Worm (Caenorhabditis elegans): Measurements from ENCODE around the gene srz-79.

The srz-79 gene

DNA sequence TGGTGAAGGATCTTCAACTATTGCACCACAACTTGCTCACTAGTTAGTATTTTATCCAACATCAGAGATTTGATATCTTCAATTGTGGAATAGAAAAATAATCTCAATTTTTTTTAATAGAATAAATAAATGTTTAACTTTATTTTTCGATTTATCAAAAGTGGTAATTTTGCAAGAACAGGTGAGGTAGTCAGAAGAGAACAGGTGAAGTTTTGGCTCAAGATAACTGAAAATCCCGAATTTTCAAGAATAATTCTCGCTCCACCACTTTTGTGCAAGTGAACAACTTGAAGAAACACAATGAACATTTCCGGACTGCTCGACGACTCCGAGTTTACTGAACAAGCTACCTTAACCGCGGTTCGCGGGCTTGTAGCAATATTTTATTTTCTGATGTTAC lies 1.9 kb upstream of the srz-79 start, which contains the start of gene srz-78:
Gene srz-78, plus strand, starts transcription at position 301 of the 400 bp plus-strand sequence.
- TF ChIP-seq W03F9.2 (tag; optimal IDR thresholded peaks at IDR 0.05), result no peak
- no peak for TF ChIP-seq dao-5 (tag; optimal IDR thresholded peaks at IDR 0.05)
- TF ChIP-seq him-1 (tag; optimal IDR thresholded peaks at IDR 0.05), result no peak

DNA sequence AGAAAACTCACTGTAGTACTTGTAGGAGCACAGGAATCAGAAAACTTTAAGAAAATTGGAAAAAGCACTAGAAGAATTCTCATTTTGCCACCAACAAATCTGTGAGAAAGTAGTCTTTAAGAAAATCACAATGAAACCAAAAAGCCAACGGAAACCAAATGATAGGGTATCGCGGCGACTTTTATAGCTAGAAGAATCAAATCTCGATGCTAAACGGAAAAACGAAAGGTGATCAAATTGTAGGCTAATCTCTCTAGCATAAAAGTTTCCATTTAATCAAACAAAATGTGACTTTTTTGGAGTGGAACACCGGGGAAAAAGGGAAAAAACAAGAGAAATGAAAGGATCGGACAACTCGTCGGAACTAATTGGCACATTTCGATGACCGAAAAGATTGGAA lies 2.9 kb downstream of the srz-79 start, which contains the start of gene C09G12.17:
Gene C09G12.17, minus strand, starts transcription at position 101 of the 400 bp plus-strand sequence.
- TF ChIP-seq him-1 (tag; optimal IDR thresholded peaks at IDR 0.05) (no peak), W03F9.2 (tag; optimal IDR thresholded peaks at IDR 0.05) (no peak), dao-5 (tag; optimal IDR thresholded peaks at IDR 0.05) (no peak)

DNA sequence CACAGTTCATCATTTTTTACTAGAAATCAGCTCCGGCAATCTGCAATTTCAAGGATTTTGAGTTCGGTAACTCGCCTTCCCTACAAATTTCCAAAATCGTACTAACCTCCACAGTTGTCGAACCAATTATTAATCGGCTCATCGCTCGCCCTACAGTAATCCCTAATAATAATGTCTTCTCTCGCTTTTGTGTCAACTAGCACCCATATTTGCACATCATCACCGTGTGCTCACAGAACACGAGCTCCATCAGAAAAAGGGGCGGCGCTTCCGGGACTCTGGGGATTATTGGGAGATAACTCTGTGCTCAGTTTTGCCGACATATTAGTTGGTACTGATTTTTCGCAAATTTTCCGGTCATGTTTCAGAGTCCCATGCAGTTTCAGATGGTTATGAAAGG lies 4.5 kb downstream of the srz-79 start, which contains the start of gene ceh-53:
Gene ceh-53, plus strand, starts transcription at position 301 of the 400 bp plus-strand sequence.
- TF ChIP-seq him-1 (tag; optimal IDR thresholded peaks at IDR 0.05), result no peak
- no peak for TF ChIP-seq dao-5 (tag; optimal IDR thresholded peaks at IDR 0.05)
- TF ChIP-seq W03F9.2 (tag; optimal IDR thresholded peaks at IDR 0.05), result no peak

DNA sequence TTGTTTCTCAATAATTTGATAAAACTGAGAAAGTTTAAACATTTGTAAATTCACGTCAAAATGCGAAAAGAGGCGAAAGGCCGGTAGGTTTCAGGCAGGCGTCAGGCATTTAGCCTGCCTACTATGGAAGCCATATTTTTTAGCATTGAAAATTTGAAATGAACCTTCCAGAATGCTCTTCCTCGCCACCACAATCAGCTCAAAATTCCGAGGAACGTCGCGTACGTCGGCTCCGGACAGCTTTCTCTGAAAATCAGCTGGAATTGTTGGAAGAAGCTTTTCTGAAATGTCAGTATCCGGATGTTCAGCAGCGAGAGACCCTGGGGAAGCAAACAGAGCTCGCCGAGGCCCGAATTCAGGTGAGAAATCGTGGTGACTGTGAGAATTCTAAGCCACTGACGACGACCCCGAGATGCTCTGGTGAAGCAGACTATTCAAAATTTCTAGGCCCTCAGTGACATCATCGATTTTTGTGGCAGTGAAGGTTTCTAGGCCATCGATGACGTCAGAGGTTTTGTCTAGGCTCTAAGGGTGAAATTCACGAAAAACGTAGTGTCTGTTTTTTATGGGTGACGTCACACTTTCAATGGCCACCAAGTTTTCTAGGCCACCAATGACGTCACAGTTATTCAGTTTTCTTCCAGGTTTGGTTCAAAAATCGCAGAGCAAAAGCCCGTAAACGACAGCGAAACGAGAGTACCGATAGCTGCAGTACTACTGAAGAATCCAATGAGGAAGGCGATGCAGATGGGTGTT lies 8.7 kb downstream of the srz-79 start:
- TF ChIP-seq W03F9.2 (tag; optimal IDR thresholded peaks at IDR 0.05), result no peak
- TF ChIP-seq him-1 (tag; optimal IDR thresholded peaks at IDR 0.05), result no peak
- no peak for TF ChIP-seq dao-5 (tag; optimal IDR thresholded peaks at IDR 0.05)

DNA sequence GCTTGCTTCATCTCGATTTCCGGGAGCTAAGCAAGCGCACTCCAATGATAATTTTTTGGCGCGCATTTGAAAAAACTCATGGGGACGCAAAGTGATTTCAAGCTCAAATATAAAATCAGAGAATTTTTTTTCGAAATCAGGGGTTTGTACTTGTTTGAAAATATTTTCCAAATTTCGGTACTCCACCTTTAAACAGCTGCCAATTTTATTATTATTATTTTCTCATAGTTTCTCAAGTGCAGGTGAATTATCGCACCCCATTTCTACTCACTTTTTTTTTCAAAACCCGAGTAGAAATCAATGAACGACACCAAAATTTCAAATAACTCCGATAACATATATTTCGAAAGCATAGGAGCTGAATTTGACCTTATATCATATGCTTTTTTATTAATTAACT lies 10.7 kb downstream of the srz-79 start, which contains the start of gene srz-83:
Gene srz-83, plus strand, starts transcription at position 301 of the 400 bp plus-strand sequence.
- TF ChIP-seq him-1 (tag; optimal IDR thresholded peaks at IDR 0.05), result no peak
- TF ChIP-seq dao-5 (tag; optimal IDR thresholded peaks at IDR 0.05), result no peak
- no peak for TF ChIP-seq W03F9.2 (tag; optimal IDR thresholded peaks at IDR 0.05)

DNA sequence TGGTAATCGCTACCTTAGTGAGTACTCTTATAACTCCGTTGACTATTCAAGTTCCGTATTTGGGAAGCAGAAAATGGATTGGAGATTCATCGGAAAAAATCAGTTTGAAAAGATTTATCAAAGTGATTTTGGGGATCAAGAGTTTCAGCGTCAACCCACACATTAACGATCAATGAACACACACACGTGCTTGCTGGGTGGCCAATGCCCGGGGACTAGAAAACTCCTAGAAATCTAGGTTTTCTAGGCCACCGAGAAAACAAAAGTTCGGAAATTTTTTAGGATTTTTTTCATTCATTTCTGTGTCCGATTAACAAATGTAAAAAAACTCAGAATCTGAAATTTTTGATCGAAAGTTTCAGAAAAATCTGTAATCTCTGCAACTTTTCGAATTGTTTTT lies 12.5 kb downstream of the srz-79 start:
- TF ChIP-seq W03F9.2 (tag; optimal IDR thresholded peaks at IDR 0.05), result no peak
- TF ChIP-seq him-1 (tag; optimal IDR thresholded peaks at IDR 0.05), result no peak
- TF ChIP-seq dao-5 (tag; optimal IDR thresholded peaks at IDR 0.05), result no peak

DNA sequence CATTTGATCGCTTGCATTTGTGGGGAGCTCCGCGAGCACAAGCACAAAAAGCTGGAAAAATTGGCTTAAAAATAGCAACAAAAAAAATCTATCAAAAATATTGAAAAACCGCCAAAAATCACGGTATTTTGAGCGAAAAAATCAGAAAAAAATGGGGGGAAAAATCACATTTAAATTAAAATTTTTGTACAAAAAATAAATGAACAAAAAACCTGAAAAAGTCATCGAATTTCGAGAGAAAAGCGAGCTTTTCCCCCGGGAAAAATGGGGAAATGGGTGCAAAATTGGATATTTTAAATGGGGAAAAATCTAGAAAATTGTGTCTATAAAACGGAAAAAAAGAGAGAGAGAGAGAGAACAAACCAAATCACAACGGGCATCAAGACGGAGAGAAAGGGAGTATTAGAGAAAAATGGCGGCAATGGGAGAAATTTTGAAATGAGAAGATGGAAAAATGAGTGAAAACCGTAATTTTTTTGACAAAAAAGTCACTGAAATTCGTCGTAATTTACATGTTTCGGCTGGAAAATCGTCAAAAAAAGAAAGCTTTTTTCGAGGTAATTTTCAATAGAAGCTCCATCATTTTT lies 16.2 kb downstream of the srz-79 start, which contains the start of gene ced-10:
Gene ced-10, minus strand, starts transcription at position 51 of the 587 bp plus-strand sequence.
- no peak for TF ChIP-seq him-1 (tag; optimal IDR thresholded peaks at IDR 0.05)
- no peak for TF ChIP-seq W03F9.2 (tag; optimal IDR thresholded peaks at IDR 0.05)
- TF ChIP-seq dao-5 (tag; optimal IDR thresholded peaks at IDR 0.05), result no peak

DNA sequence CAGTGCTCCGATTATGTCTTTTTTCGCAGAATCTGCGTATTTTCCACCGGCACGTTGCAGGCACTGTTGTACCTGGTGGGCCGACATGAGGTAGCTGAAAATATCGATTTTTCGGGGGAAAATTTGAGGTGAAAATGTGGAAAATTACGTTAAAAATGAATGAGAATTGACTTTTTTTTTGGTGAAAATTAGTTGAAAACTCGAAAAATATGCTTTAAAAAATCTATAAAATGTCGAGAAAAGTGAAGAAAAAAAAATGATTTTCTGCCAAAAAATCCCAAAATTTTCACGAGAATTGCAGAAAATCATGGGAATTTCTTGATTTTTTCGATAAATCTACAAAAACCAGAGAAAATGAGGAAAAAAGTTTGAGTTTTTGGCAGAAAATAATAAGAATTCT lies 21.1 kb downstream of the srz-79 start, which contains the start of gene tsg-101:
Gene tsg-101, minus strand, starts transcription at position 101 of the 400 bp plus-strand sequence.
- TF ChIP-seq him-1 (tag; optimal IDR thresholded peaks at IDR 0.05) (no peak), W03F9.2 (tag; optimal IDR thresholded peaks at IDR 0.05) (no peak), dao-5 (tag; optimal IDR thresholded peaks at IDR 0.05) (no peak)

DNA sequence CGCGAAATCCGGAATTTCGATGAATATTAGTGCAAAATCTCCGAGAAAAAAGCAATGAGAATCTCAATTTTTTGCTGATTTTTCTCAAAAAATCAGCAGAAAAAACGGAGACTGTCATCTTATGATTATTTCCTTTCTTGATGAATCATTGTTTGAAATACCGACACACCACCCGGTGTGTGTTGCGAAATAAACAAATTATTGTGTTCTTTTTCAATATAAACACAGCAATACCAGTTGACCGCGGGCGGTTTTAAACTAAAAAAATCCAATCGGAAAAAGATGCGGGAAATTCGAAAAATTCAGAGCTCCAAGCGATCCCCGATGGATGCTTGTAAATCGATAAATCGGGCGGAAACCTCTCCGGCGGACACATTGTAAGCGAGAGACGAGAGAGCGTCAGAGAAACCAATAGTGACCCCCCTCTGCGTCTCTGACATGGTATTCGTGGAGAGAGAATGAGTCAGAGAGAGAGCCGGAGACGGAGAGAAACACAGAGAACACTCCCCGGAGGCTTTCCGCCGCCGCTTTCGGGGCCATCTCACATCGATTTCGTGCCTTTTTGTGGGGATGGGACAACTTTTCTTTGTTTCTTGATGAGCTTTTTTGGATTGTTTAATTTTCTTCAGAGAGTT lies 22.1 kb downstream of the srz-79 start:
- TF ChIP-seq dao-5 (tag; optimal IDR thresholded peaks at IDR 0.05) (no peak), him-1 (tag; optimal IDR thresholded peaks at IDR 0.05) (peak; percentile 41)

DNA sequence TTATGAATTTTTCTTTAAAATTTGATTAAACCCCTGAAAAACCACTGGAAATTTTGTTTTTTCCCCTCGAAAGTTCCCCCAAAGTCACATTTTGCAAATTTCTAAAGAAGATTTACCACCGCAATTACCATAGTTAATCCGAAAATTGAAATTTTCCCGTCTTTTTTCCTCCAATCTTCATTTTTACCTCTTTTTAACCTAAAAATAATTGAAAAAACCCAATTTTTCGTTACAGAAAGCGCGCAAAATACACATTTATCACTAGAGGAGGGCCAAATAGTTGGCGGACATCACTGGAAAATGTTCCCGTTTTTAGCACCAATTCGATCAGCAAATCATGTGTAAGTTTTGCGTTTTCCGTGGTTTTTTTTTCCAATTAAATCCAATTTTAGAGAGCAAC lies 23.2 kb downstream of the srz-79 start, which contains the start of gene unc-33:
Gene unc-33, plus strand, starts transcription at position 301 of the 400 bp plus-strand sequence.
- TF ChIP-seq W03F9.2 (tag; optimal IDR thresholded peaks at IDR 0.05) (no peak), dao-5 (tag; optimal IDR thresholded peaks at IDR 0.05) (no peak), him-1 (tag; optimal IDR thresholded peaks at IDR 0.05) (no peak)

DNA sequence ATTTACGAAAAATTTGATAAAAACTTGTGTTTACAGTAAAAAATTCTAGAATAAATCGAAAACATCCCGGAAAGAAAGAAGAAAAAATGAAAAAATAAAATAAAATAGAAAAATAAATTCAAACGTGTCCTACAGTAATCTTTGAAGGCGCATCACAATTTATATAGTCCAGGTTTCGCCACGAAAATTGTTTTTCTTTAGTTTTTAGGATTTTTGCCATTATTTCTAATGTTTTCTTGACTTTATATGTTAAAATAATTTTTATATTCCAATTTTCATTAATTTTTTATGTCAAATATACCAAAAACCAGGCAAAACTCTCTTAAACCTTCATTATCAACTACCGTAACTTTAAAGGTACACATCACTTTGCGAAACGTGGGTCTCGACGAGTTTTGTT lies 24.2 kb downstream of the srz-79 start:
- TF ChIP-seq him-1 (tag; optimal IDR thresholded peaks at IDR 0.05), result no peak
- peak; percentile 19 for TF ChIP-seq W03F9.2 (tag; optimal IDR thresholded peaks at IDR 0.05)
- no peak for TF ChIP-seq dao-5 (tag; optimal IDR thresholded peaks at IDR 0.05)

DNA sequence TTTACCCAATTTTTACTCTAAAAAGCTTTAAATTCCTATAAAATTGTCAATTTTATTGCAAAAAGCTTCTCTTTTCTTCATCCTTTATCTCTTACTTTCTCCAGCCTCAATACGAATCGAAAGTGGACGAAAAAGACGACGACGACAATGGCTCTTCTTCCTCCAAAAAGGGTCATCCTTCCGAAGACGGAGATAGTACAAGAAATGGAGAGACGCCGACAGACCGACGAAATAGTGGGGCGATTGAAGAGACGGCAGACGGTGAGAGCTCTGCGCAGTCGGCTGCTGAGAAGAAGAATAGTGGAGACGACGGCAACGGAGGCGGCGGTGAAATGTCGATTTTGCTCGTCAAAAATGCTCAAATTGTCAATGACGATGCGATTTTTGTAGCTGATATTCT lies 25.9 kb downstream of the srz-79 start:
- TF ChIP-seq him-1 (tag; optimal IDR thresholded peaks at IDR 0.05) (no peak), dao-5 (tag; optimal IDR thresholded peaks at IDR 0.05) (no peak), W03F9.2 (tag; optimal IDR thresholded peaks at IDR 0.05) (no peak)

DNA sequence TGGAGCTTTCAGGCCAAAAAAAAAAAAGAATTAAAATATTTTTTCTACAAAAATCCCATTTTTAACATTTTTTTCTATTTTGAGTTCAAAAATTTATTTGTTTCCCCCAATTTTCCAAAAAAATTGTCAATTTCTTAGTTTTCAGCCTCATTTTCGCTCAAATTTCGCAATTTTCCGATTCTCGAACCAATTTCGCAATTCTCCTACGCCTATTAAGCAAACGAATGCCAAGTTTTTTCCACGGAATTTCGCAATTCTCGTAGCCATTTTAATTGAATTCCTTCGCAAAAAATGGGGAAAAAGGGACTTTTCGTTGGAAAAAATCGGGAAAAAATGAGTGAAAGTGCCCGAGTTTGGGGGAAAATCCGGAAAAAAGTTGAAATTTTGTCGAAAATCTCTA lies 27.0 kb downstream of the srz-79 start:
- no peak for TF ChIP-seq W03F9.2 (tag; optimal IDR thresholded peaks at IDR 0.05)
- no peak for TF ChIP-seq dao-5 (tag; optimal IDR thresholded peaks at IDR 0.05)
- TF ChIP-seq him-1 (tag; optimal IDR thresholded peaks at IDR 0.05), result no peak

DNA sequence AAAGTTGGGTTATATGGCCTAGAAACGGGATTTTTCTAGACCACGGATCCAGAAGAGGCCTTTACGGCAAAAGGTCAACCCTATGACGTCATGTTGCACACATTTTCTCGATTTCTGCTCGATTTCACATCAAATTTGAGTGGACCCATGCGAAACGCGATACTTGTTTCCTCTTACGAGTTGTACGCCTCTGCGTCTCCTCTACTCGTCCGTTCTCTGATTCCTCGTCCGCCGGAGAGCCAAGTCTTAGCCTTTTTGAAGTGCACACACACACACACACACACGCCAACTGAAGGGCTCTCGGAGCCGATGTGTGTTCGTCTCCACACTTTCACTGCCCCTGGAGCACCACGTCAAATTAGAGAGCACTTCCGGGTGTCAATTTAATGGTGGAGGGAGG lies 27.5 kb downstream of the srz-79 start:
- TF ChIP-seq W03F9.2 (tag; optimal IDR thresholded peaks at IDR 0.05), result no peak
